Fruit fly (Drosophila melanogaster) whole organism, embryonic: ENCODE measurements around the gene CG10254.

Experiments used
- CG13296 ChIP-seq: fragments of 200-800 bp; sonication (Bioruptor generic); optimal IDR thresholded peaks from 3 replicates; lab custom pipeline; 2018; ENCODE audit warnings: missing biosample characterization, mild to moderate bottlenecking, missing genetic modification characterization
- CG14965 ChIP-seq: fragments of 200-800 bp; sonication (Bioruptor generic); optimal IDR thresholded peaks from 2 replicates; lab custom pipeline; 2016; ENCODE audit warnings: missing biosample characterization, missing genetic modification characterization, borderline replicate concordance
- CG15479 ChIP-seq: fragments of 200-800 bp; sonication (Bioruptor generic); optimal IDR thresholded peaks from 3 replicates; lab custom pipeline; 2019; ENCODE audit warnings: missing biosample characterization, mild to moderate bottlenecking, missing genetic modification characterization, moderate library complexity
- CG17612 ChIP-seq: fragments of 200-800 bp; sonication (Bioruptor generic); IDR thresholded peaks from 2 replicates; pipeline ENCODE4 v1.3.6; 2022; ENCODE audit warnings: missing biosample characterization, missing genetic modification characterization
- CG17802 ChIP-seq: fragments of 200-800 bp; sonication (Bioruptor generic); optimal IDR thresholded peaks from 2 replicates; lab custom pipeline; 2018; ENCODE audit warnings: missing biosample characterization, mild to moderate bottlenecking, missing genetic modification characterization, moderate library complexity
- CG18011 ChIP-seq: fragments of 200-800 bp; sonication (Bioruptor generic); optimal IDR thresholded peaks from 2 replicates; lab custom pipeline; 2017; ENCODE audit warnings: missing biosample characterization, missing genetic modification characterization, mild to moderate bottlenecking, moderate library complexity, missing genotype
- CG18599 ChIP-seq: fragments of 200-800 bp; sonication (Bioruptor generic); optimal IDR thresholded peaks from 3 replicates; lab custom pipeline; 2017; ENCODE audit warnings: missing biosample characterization, missing genetic modification characterization, mild to moderate bottlenecking, moderate library complexity, missing genetic modification reagents
- CG2678 ChIP-seq: fragments of 200-800 bp; sonication (Bioruptor generic); optimal IDR thresholded peaks from 3 replicates; lab custom pipeline; 2019; ENCODE audit warnings: missing biosample characterization, mild to moderate bottlenecking, missing genetic modification characterization, moderate library complexity
- CG32532 ChIP-seq: fragments of 200-800 bp; sonication (Bioruptor generic); IDR thresholded peaks from 2 replicates; pipeline ENCODE4 v1.3.6; 2022; ENCODE audit warnings: missing biosample characterization, missing genetic modification characterization
- CG3281 ChIP-seq: fragments of 200-800 bp; sonication (Bioruptor generic); optimal IDR thresholded peaks from 3 replicates; lab custom pipeline; 2017; ENCODE audit warnings: missing biosample characterization, mild to moderate bottlenecking, missing genetic modification characterization
- CG34376 ChIP-seq: fragments of 200-800 bp; sonication (Bioruptor generic); optimal IDR thresholded peaks from 2 replicates; lab custom pipeline; 2018; ENCODE audit warnings: missing biosample characterization, mild to moderate bottlenecking, missing genetic modification characterization
- CG3726 ChIP-seq: fragments of 200-800 bp; sonication (Bioruptor generic); IDR thresholded peaks from 3 replicates; pipeline ENCODE4, ENCODE4 v1.3.6; 2022; ENCODE audit warnings: missing biosample characterization, missing genetic modification characterization
- CG42726 ChIP-seq: fragments of 200-800 bp; sonication (Bioruptor generic); IDR thresholded peaks from 2 replicates; pipeline ENCODE4 v1.3.6; 2022; ENCODE audit warnings: missing biosample characterization, missing genetic modification characterization; ENCODE audit not compliant: partially characterized antibody
- CG4707 ChIP-seq: fragments of 200-800 bp; sonication (Bioruptor generic); optimal IDR thresholded peaks from 2 replicates; lab custom pipeline; 2018; ENCODE audit warnings: missing biosample characterization, mild to moderate bottlenecking, missing genetic modification characterization, moderate library complexity
- CG6689 ChIP-seq: fragments of 200-800 bp; sonication (Bioruptor generic); IDR thresholded peaks from 2 replicates; pipeline ENCODE4 v1.3.6; 2022; ENCODE audit warnings: missing biosample characterization, missing genetic modification characterization
- CG7963 ChIP-seq: fragments of 200-800 bp; sonication (Bioruptor generic); IDR thresholded peaks from 3 replicates; pipeline ENCODE4 v1.3.6; 2022; ENCODE audit warnings: missing biosample characterization, missing genetic modification characterization; ENCODE audit not compliant: partially characterized antibody
- CG9727 ChIP-seq: fragments of 200-800 bp; sonication (Bioruptor generic); optimal IDR thresholded peaks from 3 replicates; lab custom pipeline; 2017; ENCODE audit warnings: missing biosample characterization, mild to moderate bottlenecking, missing genetic modification characterization
- CrebB ChIP-seq: fragments of 200-800 bp; sonication (Bioruptor generic); optimal IDR thresholded peaks from 3 replicates; lab custom pipeline; 2018; ENCODE audit warnings: missing biosample characterization, mild to moderate bottlenecking, missing genetic modification characterization
- Drgx ChIP-seq: fragments of 200-800 bp; sonication (Bioruptor generic); IDR thresholded peaks from 2 replicates; pipeline ENCODE4 v1.3.6; 2022; ENCODE audit warnings: missing biosample characterization, missing genetic modification characterization
- Eip74EF ChIP-seq, 2 experiments: fragments of 200-800 bp in 1 of 2; fragments of >200 bp in 1 of 2; sonication (Bioruptor generic) in 1 of 2; optimal IDR thresholded peaks; 2 replicates each; lab custom pipeline; 2017 to 2019; ENCODE audit warnings: missing biosample characterization in 2 of 2, missing genetic modification characterization in 2 of 2, mild to moderate bottlenecking in 1 of 2, moderate library complexity in 1 of 2
- Ets65A ChIP-seq: fragments of 200-800 bp; sonication (Bioruptor generic); peaks from one replicate; lab custom pipeline; 2016; ENCODE audit warnings: missing biosample characterization, missing genetic modification characterization
- MTF-1 ChIP-seq: fragments of 200-800 bp; sonication (Bioruptor generic); optimal IDR thresholded peaks from 2 replicates; lab custom pipeline; 2018; ENCODE audit warnings: missing biosample characterization, mild to moderate bottlenecking, missing genetic modification characterization, borderline replicate concordance
- Pdp1 ChIP-seq, 2 experiments: fragments of 200-800 bp; sonication (Bioruptor generic); optimal IDR thresholded peaks; 3 replicates each; lab custom pipeline; 2016; ENCODE audit warnings: missing biosample characterization in 2 of 2, missing genetic modification characterization in 2 of 2, mild to moderate bottlenecking in 1 of 2, moderate library complexity in 1 of 2
- Poxn ChIP-seq: fragments of 200-800 bp; sonication (Bioruptor generic); IDR thresholded peaks from 2 replicates; pipeline ENCODE4 v1.3.6; 2022; ENCODE audit warnings: missing biosample characterization, missing genetic modification characterization
- Sry-δ ChIP-seq: fragments of 200-800 bp; sonication (Bioruptor generic); optimal IDR thresholded peaks from 2 replicates; lab custom pipeline; 2016; ENCODE audit warnings: missing biosample characterization, missing genetic modification characterization
- ap ChIP-seq: fragments of 200-800 bp; sonication (Bioruptor generic); IDR thresholded peaks from 2 replicates; pipeline ENCODE4 v1.3.6; 2022; ENCODE audit warnings: missing biosample characterization, missing genetic modification characterization
- ase ChIP-seq: fragments of 200-800 bp; sonication (Bioruptor generic); IDR thresholded peaks from 3 replicates; pipeline ENCODE4 v1.3.6; 2022; ENCODE audit warnings: missing biosample characterization, missing genetic modification characterization
- caup ChIP-seq: fragments of 200-800 bp; sonication (Bioruptor generic); optimal IDR thresholded peaks from 3 replicates; lab custom pipeline; 2017; ENCODE audit warnings: missing biosample characterization, mild to moderate bottlenecking, missing genetic modification characterization, moderate library complexity; ENCODE audit not compliant: severe bottlenecking
- chn ChIP-seq: fragments of 200-800 bp; sonication (Bioruptor generic); optimal IDR thresholded peaks from 2 replicates; lab custom pipeline; 2016; ENCODE audit warnings: missing biosample characterization, missing genetic modification characterization
- ci ChIP-seq: fragments of 200-800 bp; sonication (Bioruptor generic); IDR thresholded peaks from 3 replicates; pipeline ENCODE4 v1.3.6; 2022; ENCODE audit warnings: missing biosample characterization, missing genetic modification characterization
- corto ChIP-seq: fragments of 200-800 bp; sonication (Bioruptor generic); optimal IDR thresholded peaks from 2 replicates; lab custom pipeline; 2016; ENCODE audit warnings: missing biosample characterization, mild to moderate bottlenecking, missing genetic modification characterization, moderate library complexity
- eyg ChIP-seq: fragments of 200-800 bp; sonication (Bioruptor generic); optimal IDR thresholded peaks from 3 replicates; lab custom pipeline; 2016; ENCODE audit warnings: missing biosample characterization, missing genetic modification characterization
- gcm2 ChIP-seq: fragments of 200-800 bp; sonication (Bioruptor generic); optimal IDR thresholded peaks from 2 replicates; lab custom pipeline; 2016; ENCODE audit warnings: missing biosample characterization, missing genetic modification characterization
- h ChIP-seq: fragments of >200 bp; optimal IDR thresholded peaks from 2 replicates; lab custom pipeline; 2017
- klu ChIP-seq: fragments of 200-800 bp; sonication (Bioruptor generic); IDR thresholded peaks from 2 replicates; pipeline ENCODE4 v1.3.6; 2022; ENCODE audit warnings: missing biosample characterization, missing genetic modification characterization
- phol ChIP-seq: fragments of 200-800 bp; sonication (Bioruptor generic); optimal IDR thresholded peaks from 3 replicates; lab custom pipeline; 2018; ENCODE audit warnings: missing biosample characterization, mild to moderate bottlenecking, missing genetic modification characterization, moderate library complexity
- rib ChIP-seq: fragments of 200-800 bp; sonication (Bioruptor generic); IDR thresholded peaks from 2 replicates; pipeline ENCODE4 v1.3.6; 2022; ENCODE audit warnings: missing biosample characterization, missing genetic modification characterization
- scrt ChIP-seq: fragments of 200-800 bp; sonication (Bioruptor generic); optimal IDR thresholded peaks from 2 replicates; lab custom pipeline; 2018; ENCODE audit warnings: missing biosample characterization, mild to moderate bottlenecking, missing genetic modification characterization, moderate library complexity

CG10254 gene

dm6 chr3R:23696145-23696544 is 1.4 kb upstream of the CG10254 start, which contains the start of gene CG10252:
CG10252 (minus strand) TSS chr3R:23696245.
- TF ChIP-seq Drgx (GFP tag; lab: Robert Waterston, UW) (no peak), Pdp1 (GFP tag; optimal IDR thresholded peaks at IDR 0.05; lab: Kevin White, UChicago) (peak in 1 of 2 experiments; percentile 68), ci (GFP tag; lab: Robert Waterston, UW) (no peak)

dm6 chr3R:23686924-23687323 is 7.9 kb downstream of the CG10254 start:
- no peak for TF ChIP-seq CG15479 (GFP tag; lab: Kevin White, UChicago)
- peak; percentile 70 for TF ChIP-seq Ets65A (GFP tag; lab: Kevin White, UChicago)
- TF ChIP-seq, all 482 proteins: peak for 1

- no peak for TF ChIP-seq CG17802
- TF ChIP-seq gcm2 (GFP tag; lab: Kevin White, UChicago), result no peak
- peak; percentile 9 for TF ChIP-seq CG34376 (GFP tag; lab: Kevin White, UChicago)
- TF ChIP-seq CG2678, result no peak
Observed at dm6 chr3R:23685955-23686354, 8.8 kb downstream of the CG10254 start, which contains the start of gene SPE. SPE (plus strand) TSS chr3R:23686255.

dm6 chr3R:23683757-23684156 is 11.0 kb downstream of the CG10254 start, which contains the start of gene CG18754:
CG18754 (plus strand) TSS chr3R:23684057.
- TF ChIP-seq CG18599 (no peak), chn (no peak), klu (GFP tag; lab: Robert Waterston, UW) (no peak), MTF-1 (GFP tag; lab: Kevin White, UChicago) (no peak), ap (GFP tag; lab: Robert Waterston, UW) (no peak), caup (GFP tag; lab: Kevin White, UChicago) (no peak), CG13296 (GFP tag; lab: Kevin White, UChicago) (no peak), CG9727 (GFP tag; lab: Kevin White, UChicago) (no peak), eyg (GFP tag; lab: Kevin White, UChicago) (no peak), CG32532 (GFP tag; lab: Robert Waterston, UW) (no peak), Poxn (GFP tag; lab: Robert Waterston, UW) (no peak), scrt (GFP tag; lab: Kevin White, UChicago) (no peak), rib (GFP tag; lab: Robert Waterston, UW) (no peak), CG6689 (no peak), CG14965 (GFP tag; lab: Kevin White, UChicago) (no peak)

- TF ChIP-seq CrebB (tag; lab: Kevin White, UChicago) (no peak), CG3281 (GFP tag; lab: Kevin White, UChicago) (no peak), phol (tag; lab: Kevin White, UChicago) (no peak), CG4707 (GFP tag; lab: Kevin White, UChicago) (no peak), h (lab: Kevin White, UChicago) (no peak), CG42726 (GFP tag; lab: Robert Waterston, UW) (no peak), CG18011 (GFP tag; lab: Kevin White, UChicago) (no peak), CG17612 (GFP tag; lab: Robert Waterston, UW) (no peak), CG7963 (no peak), Sry-δ (GFP tag; lab: Kevin White, UChicago) (no peak), corto (no peak), ase (no peak), CG3726 (GFP tag; lab: Robert Waterston, UW) (no peak), Eip74EF (GFP tag; optimal IDR thresholded peaks at IDR 0.05; lab: Kevin White, UChicago) (no peak)
Observed at dm6 chr3R:23682203-23682602, 12.6 kb downstream of the CG10254 start, which contains the start of gene CG16710. CG16710 (plus strand) TSS chr3R:23682503.
